Worm (Caenorhabditis elegans): ENCODE measurements around the gene ndnf-1.
A peak's percentile ranks its signal among the peaks of the same experiment; 100 is the strongest.

The ndnf-1 gene

DNA sequence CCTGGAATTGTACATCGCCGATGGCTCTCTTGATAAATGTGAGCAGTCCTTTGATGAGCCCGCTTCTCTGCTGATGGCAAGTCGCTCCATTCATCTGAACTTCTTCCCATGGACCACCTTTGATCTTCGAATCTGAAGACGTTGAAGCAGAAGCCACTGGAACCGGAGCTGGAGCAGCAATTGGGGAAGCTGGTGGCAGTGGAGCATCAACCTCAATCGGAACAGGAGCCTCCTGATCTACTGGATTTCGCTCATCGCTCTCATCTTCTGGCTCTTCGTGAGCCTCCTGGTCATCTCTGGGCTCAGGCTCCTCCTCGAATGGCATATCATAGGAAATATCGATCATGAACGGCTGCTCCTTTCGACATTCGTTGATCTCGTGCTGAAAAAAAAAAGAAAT lies 18.1 kb upstream of the ndnf-1 start:
- TF ChIP-seq mdt-29 (GFP tag; IDR thresholded peaks at IDR 0.05) (no peak), egl-43 (GFP tag; IDR thresholded peaks at IDR 0.05) (no peak), dpl-1 (GFP tag; optimal IDR thresholded peaks at IDR 0.05) (no peak), snpc-1.2 (GFP tag; IDR thresholded peaks at IDR 0.05) (no peak), nhr-42 (GFP tag; IDR thresholded peaks at IDR 0.05) (no peak), set-16 (GFP tag; IDR thresholded peaks at IDR 0.05) (peak; percentile 72), hlh-11 (tag; optimal IDR thresholded peaks at IDR 0.05) (no peak), ces-1 (GFP tag; optimal IDR thresholded peaks at IDR 0.05) (no peak)

DNA sequence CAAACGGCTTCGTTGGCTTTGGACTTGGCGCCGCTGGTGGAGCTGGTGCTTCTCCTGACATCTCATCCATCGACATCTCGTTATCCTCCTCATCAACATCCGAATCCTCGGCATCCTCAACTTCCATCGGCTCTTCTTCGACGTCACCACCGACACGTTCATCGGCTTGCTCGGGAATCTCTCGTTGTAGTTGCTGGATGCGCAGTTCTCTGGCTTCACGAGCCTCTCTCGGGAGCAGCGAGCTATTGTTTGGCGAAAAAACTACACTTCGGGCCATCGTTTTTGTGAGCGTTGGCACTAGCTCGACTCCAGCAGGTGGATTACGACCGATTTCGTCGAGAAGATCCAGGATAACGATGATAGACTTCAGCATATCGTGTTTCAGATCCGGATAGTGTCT lies 17.3 kb upstream of the ndnf-1 start:
- peak; percentile 63 for TF ChIP-seq set-16 (GFP tag; IDR thresholded peaks at IDR 0.05)
- no peak for TF ChIP-seq nhr-48 (tag; optimal IDR thresholded peaks at IDR 0.05)
- TF ChIP-seq lin-39 (tag; optimal IDR thresholded peaks at IDR 0.05), result no peak
- no peak for TF ChIP-seq Y105C5A.15 (GFP tag; IDR thresholded peaks at IDR 0.05)
- no peak for TF ChIP-seq dmd-9 (GFP tag; IDR thresholded peaks at IDR 0.05)

DNA sequence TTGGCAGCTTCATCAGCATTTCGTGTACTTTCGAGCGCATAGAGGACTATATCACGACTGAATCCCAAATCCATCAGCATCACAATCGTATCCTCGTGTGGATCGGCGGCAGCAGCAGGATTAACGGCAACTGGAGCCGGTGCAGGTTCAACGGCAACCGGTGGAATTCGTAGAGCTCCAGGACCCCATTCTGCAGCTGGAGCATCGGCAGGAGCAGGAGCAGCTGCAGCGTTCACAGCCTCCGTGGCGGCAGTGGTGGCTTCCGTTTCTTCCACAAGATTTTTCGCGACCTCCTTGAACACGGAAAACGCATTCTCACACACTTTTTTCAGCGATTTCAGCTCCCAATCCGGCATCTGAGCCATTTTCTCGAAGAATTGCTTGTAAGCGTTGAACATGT lies 15.4 kb upstream of the ndnf-1 start:
- TF ChIP-seq pqm-1 (tag; optimal IDR thresholded peaks at IDR 0.05) (no peak), mes-2 (tag; optimal IDR thresholded peaks at IDR 0.05; ENCODE audit: poor library complexity, severe bottlenecking) (no peak), aha-1 (tag) (peak; percentile 46), pha-4 (GFP tag; IDR thresholded peaks at IDR 0.05) (0 out of 2 replicates have a peak, but pooled peaks have one; percentile 47), pha-4 (tag; optimal IDR thresholded peaks at IDR 0.05) (no peak), set-16 (GFP tag; IDR thresholded peaks at IDR 0.05) (peak; percentile 90), rbr-2 (tag; optimal IDR thresholded peaks at IDR 0.05) (no peak)

DNA sequence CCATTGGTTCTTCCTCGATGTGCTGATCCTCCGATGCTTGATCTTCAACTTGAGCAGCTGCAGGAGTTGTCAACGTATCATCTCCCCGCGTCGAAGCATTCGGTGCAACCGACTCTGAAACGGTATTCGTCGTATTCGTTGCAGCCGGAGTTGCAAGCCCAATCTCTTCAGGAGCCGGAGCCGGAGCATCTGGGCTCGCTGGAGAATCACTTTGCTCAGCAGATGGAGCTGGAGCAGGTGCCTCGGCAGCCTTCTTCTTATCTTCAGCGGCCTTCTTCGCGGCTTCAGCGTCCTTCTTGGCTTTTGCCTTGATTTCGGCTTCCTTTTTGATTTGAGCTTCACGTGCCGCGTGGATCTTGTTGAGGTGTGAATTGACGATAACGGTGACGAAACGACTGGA lies 10.0 kb upstream of the ndnf-1 start:
- TF ChIP-seq ZK546.5 (tag; optimal IDR thresholded peaks at IDR 0.05), result no peak
- peak; percentile 90 for TF ChIP-seq set-16 (GFP tag; IDR thresholded peaks at IDR 0.05)

DNA sequence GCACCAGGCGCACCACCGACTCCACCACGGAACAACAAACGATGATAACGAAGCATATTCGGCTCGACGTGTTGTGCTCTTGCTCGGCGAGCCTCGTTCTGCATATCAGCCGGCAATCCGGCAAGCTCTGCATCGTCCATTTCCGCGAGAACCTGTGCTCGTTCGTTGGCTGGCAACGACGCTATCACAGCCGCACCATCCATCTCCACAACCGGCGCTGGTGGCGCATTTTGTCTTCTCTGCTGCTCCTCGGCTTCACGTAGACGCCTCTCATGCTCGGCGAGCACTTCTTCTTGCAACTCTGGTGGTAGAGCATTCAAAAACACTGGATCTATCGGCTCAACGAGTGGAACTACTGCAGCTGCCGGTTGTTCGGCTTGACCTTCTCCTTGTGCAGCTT lies 9.2 kb upstream of the ndnf-1 start:
- no peak for TF ChIP-seq nhr-111 (GFP tag; optimal IDR thresholded peaks at IDR 0.05)
- peak; percentile 84 for TF ChIP-seq set-16 (GFP tag; IDR thresholded peaks at IDR 0.05)

DNA sequence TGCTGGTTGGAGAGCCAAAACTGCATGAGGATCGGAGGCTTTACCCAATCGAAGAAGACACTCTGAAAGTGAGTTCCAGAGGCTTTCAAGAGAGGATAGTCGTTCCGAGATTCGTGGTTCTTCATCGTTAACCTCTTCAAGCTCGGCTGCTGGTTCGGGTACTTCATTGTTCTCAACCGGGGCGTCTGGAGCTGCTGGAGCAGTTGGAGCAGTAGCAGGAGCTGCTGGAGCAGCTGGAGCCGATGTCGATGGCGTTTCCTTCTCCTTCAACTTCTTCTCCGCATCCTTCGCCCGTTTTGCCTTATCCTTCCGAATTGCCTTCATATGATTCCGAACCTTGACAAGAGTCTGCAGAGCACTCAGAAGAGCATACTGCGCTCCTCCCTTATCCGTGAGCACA lies 6.6 kb upstream of the ndnf-1 start:
- TF ChIP-seq F10B5.3 (tag; optimal IDR thresholded peaks at IDR 0.05) (no peak), unc-62 (GFP tag; optimal IDR thresholded peaks at IDR 0.05 in 1 of 2) (peak in 1 of 2 experiments; percentile 79), unc-62 (tag; optimal IDR thresholded peaks at IDR 0.05) (no peak), set-16 (GFP tag; IDR thresholded peaks at IDR 0.05) (peak; percentile 69), nhr-102 (tag; optimal IDR thresholded peaks at IDR 0.05) (no peak), ceh-28 (tag; optimal IDR thresholded peaks at IDR 0.05) (no peak), lin-29 (GFP tag; IDR thresholded peaks at IDR 0.05) (no peak), egl-43 (GFP tag; IDR thresholded peaks at IDR 0.05) (no peak), hmg-1.1 (GFP tag; IDR thresholded peaks at IDR 0.05) (no peak), nhr-48 (tag; optimal IDR thresholded peaks at IDR 0.05) (no peak), nhr-25 (tag; optimal IDR thresholded peaks at IDR 0.05; ENCODE audit: borderline replicate concordance, insufficient read depth) (no peak), daf-8 (GFP tag; IDR thresholded peaks at IDR 0.05) (no peak), zag-1 (tag; optimal IDR thresholded peaks at IDR 0.05) (no peak), snpc-4 (tag; optimal IDR thresholded peaks at IDR 0.05) (no peak)

DNA sequence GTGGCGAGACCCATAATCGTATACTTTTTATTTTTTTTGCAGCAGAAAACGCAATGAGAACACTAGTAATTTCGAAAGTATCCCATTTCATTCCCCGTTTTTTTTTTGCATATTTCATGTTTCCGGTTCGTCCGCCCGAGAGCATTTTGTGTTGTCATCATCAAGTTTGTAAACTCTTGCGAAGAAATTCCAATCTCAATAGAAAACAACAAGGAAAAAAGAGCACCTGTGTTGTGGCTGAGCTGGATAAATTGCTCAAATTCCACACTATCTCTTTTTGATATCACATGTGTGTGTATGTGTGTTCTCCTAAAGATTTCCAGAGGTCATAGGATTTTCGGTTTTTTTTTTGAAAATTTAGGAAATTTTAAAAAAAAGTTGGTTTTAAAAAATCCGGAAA lies 3.3 kb upstream of the ndnf-1 start:
- TF ChIP-seq daf-16 (GFP tag; optimal IDR thresholded peaks at IDR 0.05) (peak in 1 of 2 experiments; percentile 25), daf-16 (tag; optimal IDR thresholded peaks at IDR 0.05) (no peak), hif-1 (tag; optimal IDR thresholded peaks at IDR 0.05) (peak in 1 of 2 experiments; percentile 36), ztf-7 (tag; optimal IDR thresholded peaks at IDR 0.05) (no peak), lsy-2 (tag; optimal IDR thresholded peaks at IDR 0.05) (peak in 1 of 2 experiments; percentile 5), Y48G9A.11 (GFP tag; IDR thresholded peaks at IDR 0.05) (no peak), arid-1 (GFP tag; conservative IDR thresholded peaks at IDR 0.05) (0 out of 2 replicates have a peak, but pooled peaks have one; percentile 38), lin-38 (GFP tag; IDR thresholded peaks at IDR 0.05) (peak; percentile 38; the same call in 1 of the 2 replicates), T26A8.4 (GFP tag; IDR thresholded peaks at IDR 0.05) (0 out of 2 replicates have a peak, but pooled peaks have one; percentile 35)

Measured in whole organism, L4 larva.